Worm (Caenorhabditis elegans) whole organism, late embryonic: ENCODE results near the gene AH9.1.

Source experiments
- C08G9.2 ChIP-seq: sonication (generic microtip); optimal IDR thresholded peaks from 2 replicates; lab custom pipeline; 2016; ENCODE audit warnings: mild to moderate bottlenecking, missing genetic modification characterization, moderate library complexity, missing compliant biosample characterization
- C38D4.7 ChIP-seq: fragments of 200-800 bp; sonication (Bioruptor generic); optimal IDR thresholded peaks from 2 replicates; lab custom pipeline; 2018; ENCODE audit warnings: mild to moderate bottlenecking, missing genetic modification characterization, moderate library complexity, missing compliant biosample characterization
- F13H6.1 ChIP-seq: sonication (generic microtip); optimal IDR thresholded peaks from 2 replicates; lab custom pipeline; 2016; ENCODE audit warnings: missing genetic modification characterization, missing compliant biosample characterization
- T23F11.4 ChIP-seq: fragments of 200-800 bp; sonication (Bioruptor generic); optimal IDR thresholded peaks from 2 replicates; lab custom pipeline; 2018; ENCODE audit warnings: mild to moderate bottlenecking, missing genetic modification characterization, missing compliant biosample characterization
- Y22D7AL.16 ChIP-seq: sonication (generic microtip); optimal IDR thresholded peaks from 2 replicates; lab custom pipeline; 2016; ENCODE audit warnings: missing genetic modification characterization, missing compliant biosample characterization
- ahr-1 ChIP-seq: sonication (generic microtip); optimal IDR thresholded peaks from 2 replicates; lab custom pipeline; 2016; ENCODE audit warnings: missing genetic modification characterization, missing compliant biosample characterization
- ama-1 ChIP-seq: fragments of 150-350 bp; optimal IDR thresholded peaks from 2 replicates; lab custom pipeline; 2014
- ceh-24 ChIP-seq: sonication (generic microtip); optimal IDR thresholded peaks from 2 replicates; lab custom pipeline; 2016; ENCODE audit warnings: mild to moderate bottlenecking, missing genetic modification characterization, missing compliant biosample characterization
- ceh-30 ChIP-seq: fragments of 150-350 bp; optimal IDR thresholded peaks from 2 replicates; lab custom pipeline; 2014; ENCODE audit warnings: missing biosample characterization, missing genetic modification characterization
- ceh-31 ChIP-seq: sonication (generic microtip); optimal IDR thresholded peaks from 2 replicates; lab custom pipeline; 2016; ENCODE audit warnings: missing genetic modification characterization, missing compliant biosample characterization
- ceh-45 ChIP-seq: fragments of 200-800 bp; sonication (Bioruptor generic); IDR thresholded peaks from 2 replicates; pipeline ENCODE4 v1.3.6; 2022; ENCODE audit warnings: missing genetic modification reagents, missing genetic modification characterization, missing compliant biosample characterization
- che-1 ChIP-seq: sonication (generic microtip); optimal IDR thresholded peaks from 2 replicates; lab custom pipeline; 2016; ENCODE audit warnings: mild to moderate bottlenecking, missing genetic modification characterization, missing compliant biosample characterization
- dmd-4 ChIP-seq: sonication (generic microtip); optimal IDR thresholded peaks from 2 replicates; lab custom pipeline; 2016; ENCODE audit warnings: borderline replicate concordance, missing genetic modification characterization, missing compliant biosample characterization
- elt-2 ChIP-seq: sonication (generic microtip); optimal IDR thresholded peaks from 2 replicates; lab custom pipeline; 2016; ENCODE audit warnings: missing genetic modification reagents, missing genetic modification characterization, missing compliant biosample characterization
- eyg-1 ChIP-seq: sonication (generic microtip); optimal IDR thresholded peaks from 2 replicates; lab custom pipeline; 2016; ENCODE audit warnings: missing genotype, missing genetic modification characterization, missing compliant biosample characterization
- fkh-10 ChIP-seq: fragments of 150-350 bp; optimal IDR thresholded peaks from 2 replicates; lab custom pipeline; 2014; ENCODE audit warnings: missing biosample characterization, missing genetic modification reagents, missing genetic modification characterization
- gmeb-2 ChIP-seq: sonication (generic microtip); optimal IDR thresholded peaks from 2 replicates; lab custom pipeline; 2016; ENCODE audit warnings: missing genetic modification characterization, inconsistent platforms, missing compliant biosample characterization
- hlh-13 ChIP-seq: fragments of 200-800 bp; sonication (Bioruptor generic); optimal IDR thresholded peaks from 2 replicates; lab custom pipeline; 2018; ENCODE audit warnings: mild to moderate bottlenecking, missing genetic modification characterization, missing compliant biosample characterization
- hlh-30 ChIP-seq: sonication (generic microtip); optimal IDR thresholded peaks from 2 replicates; lab custom pipeline; 2017; ENCODE audit warnings: antibody characterized with exemption, missing genetic modification characterization, missing compliant biosample characterization; ENCODE audit not compliant: insufficient read depth
- hlh-8 ChIP-seq: sonication (generic microtip); optimal IDR thresholded peaks from 2 replicates; lab custom pipeline; 2016; ENCODE audit warnings: missing genotype, missing genetic modification characterization, missing compliant biosample characterization
- lin-11 ChIP-seq: fragments of 200-800 bp; sonication (Bioruptor generic); optimal IDR thresholded peaks from 2 replicates; lab custom pipeline; 2018; ENCODE audit warnings: mild to moderate bottlenecking, missing genetic modification characterization, missing compliant biosample characterization
- npax-4 ChIP-seq: sonication (generic microtip); optimal IDR thresholded peaks from 2 replicates; lab custom pipeline; 2016; ENCODE audit warnings: missing genetic modification characterization, missing compliant biosample characterization
- pha-2 ChIP-seq: sonication (generic microtip); optimal IDR thresholded peaks from 2 replicates; lab custom pipeline; 2017; ENCODE audit warnings: mild to moderate bottlenecking, missing genetic modification characterization, missing compliant biosample characterization
- pros-1 ChIP-seq: fragments of 150-350 bp; optimal IDR thresholded peaks from 2 replicates; lab custom pipeline; 2014; ENCODE audit warnings: missing biosample characterization, missing genetic modification reagents, missing genetic modification characterization
- ref-2 ChIP-seq: sonication (generic microtip); optimal IDR thresholded peaks from 2 replicates; lab custom pipeline; 2016; ENCODE audit warnings: missing genetic modification characterization, missing compliant biosample characterization
- rnt-1 ChIP-seq: sonication (generic microtip); optimal IDR thresholded peaks from 2 replicates; lab custom pipeline; 2016; ENCODE audit warnings: missing genetic modification characterization, missing compliant biosample characterization
- sox-2 ChIP-seq: fragments of 200-800 bp; sonication (Bioruptor generic); IDR thresholded peaks from 2 replicates; pipeline ENCODE4 v1.3.6; 2022; ENCODE audit warnings: missing genetic modification reagents, missing genetic modification characterization, missing compliant biosample characterization
- sox-4 ChIP-seq: sonication (generic microtip); optimal IDR thresholded peaks from 2 replicates; lab custom pipeline; 2017; ENCODE audit warnings: mild to moderate bottlenecking, missing genetic modification characterization, inconsistent platforms, missing compliant biosample characterization
- tbx-2 ChIP-seq: sonication (generic microtip); optimal IDR thresholded peaks from 2 replicates; lab custom pipeline; 2016; ENCODE audit warnings: missing genetic modification characterization, missing compliant biosample characterization
- tbx-7 ChIP-seq: sonication (generic microtip); optimal IDR thresholded peaks from 2 replicates; lab custom pipeline; 2016; ENCODE audit warnings: missing genotype, missing genetic modification characterization, missing compliant biosample characterization
- ttx-3 ChIP-seq: sonication (generic microtip); optimal IDR thresholded peaks from 2 replicates; lab custom pipeline; 2016; ENCODE audit warnings: missing genetic modification reagents, missing genetic modification characterization, missing compliant biosample characterization
- unc-42 ChIP-seq: sonication (generic microtip); optimal IDR thresholded peaks from 2 replicates; lab custom pipeline; 2016; ENCODE audit warnings: missing genotype, missing genetic modification characterization, missing compliant biosample characterization
- ztf-16 ChIP-seq: sonication (generic microtip); optimal IDR thresholded peaks from 2 replicates; lab custom pipeline; 2017; ENCODE audit warnings: missing genetic modification characterization, missing compliant biosample characterization

Gene AH9.1

DNA sequence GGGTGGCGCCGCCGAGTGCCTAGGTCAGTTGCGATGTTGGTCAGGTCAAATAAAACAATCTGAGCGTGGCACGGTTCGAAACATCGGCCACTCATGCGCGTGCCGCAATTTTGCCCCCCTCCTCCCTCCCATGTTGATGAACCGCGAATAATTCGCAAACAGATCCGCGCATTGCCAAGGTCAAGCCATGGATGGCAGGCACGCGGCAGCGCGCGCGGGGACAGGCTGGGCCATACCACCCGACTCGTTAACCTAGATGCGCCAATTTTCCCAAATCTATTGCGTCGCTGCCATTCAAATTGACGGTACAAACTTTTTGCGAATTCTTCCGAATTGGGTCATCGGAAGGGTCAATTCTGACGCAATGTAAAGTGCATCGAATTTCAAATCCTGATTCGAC lies 30.1 kb downstream of the AH9.1 start:
- peak; percentile 72 for TF ChIP-seq ceh-31 (tag; lab: Kevin White, UChicago)
- peak; percentile 52 for TF ChIP-seq ref-2 (tag; lab: Kevin White, UChicago)
- peak; percentile 20 for TF ChIP-seq gmeb-2 (tag; lab: Kevin White, UChicago)
- TF ChIP-seq npax-4 (tag; lab: Kevin White, UChicago), result no peak
- TF ChIP-seq eyg-1, result no peak
- TF ChIP-seq pha-2, result peak; percentile 45
- TF ChIP-seq tbx-2 (tag; lab: Kevin White, UChicago), result peak; percentile 52
- no peak for TF ChIP-seq tbx-7 (tag; lab: Kevin White, UChicago)

DNA sequence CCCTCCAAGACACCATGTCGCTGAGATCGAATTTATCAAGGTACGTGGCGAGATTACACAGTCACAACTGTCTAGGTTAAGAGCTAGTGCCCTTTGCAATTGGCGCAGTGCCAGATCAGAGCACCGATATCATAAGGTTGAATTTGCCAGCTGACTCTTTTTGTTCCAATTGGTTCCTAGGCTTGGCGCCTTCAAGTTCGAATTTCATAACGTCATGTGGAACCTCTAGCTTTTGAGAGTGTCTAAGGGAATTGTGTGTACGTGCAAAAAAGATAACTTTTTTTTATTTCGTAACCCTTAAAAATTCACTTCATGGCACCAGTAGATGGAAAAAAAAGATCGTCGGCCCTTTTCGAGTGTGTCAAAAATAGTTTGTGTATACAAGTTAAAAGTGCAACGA lies 30.6 kb downstream of the AH9.1 start:
- TF ChIP-seq ahr-1 (tag; lab: Kevin White, UChicago) (no peak), ama-1 (lab: Kevin White, UChicago) (no peak), eyg-1 (no peak), ztf-16 (no peak), sox-4 (tag; lab: Kevin White, UChicago) (no peak), ceh-24 (tag; lab: Kevin White, UChicago) (no peak), ttx-3 (tag; lab: Kevin White, UChicago) (no peak)
- TF ChIP-seq, all 69 proteins: peak for 0

DNA sequence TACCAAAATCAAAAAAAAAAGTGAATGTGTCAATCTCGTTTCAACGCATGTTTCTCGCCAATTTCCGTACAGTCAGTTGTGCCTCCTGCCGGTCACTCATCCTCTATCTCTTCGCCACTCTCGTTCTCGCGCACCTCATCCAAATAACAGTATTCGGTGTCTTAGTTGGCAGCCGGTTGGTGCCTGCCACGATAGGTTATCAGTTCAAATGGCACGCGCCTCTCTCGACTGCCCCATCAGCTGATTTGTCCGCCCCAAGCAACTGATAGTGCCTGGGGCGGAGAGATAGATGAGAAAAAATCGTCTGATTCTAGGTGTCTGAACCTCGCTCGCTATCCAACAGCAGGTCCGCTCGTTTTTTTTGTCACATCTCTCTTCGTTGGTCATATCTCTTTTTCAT lies 31.7 kb downstream of the AH9.1 start:
- TF ChIP-seq hlh-30 (tag; lab: Kevin White, UChicago) (peak; percentile 22), elt-2 (peak; percentile 76), hlh-13 (GFP tag; lab: Kevin White, UChicago) (no peak), ttx-3 (tag; lab: Kevin White, UChicago) (no peak)

DNA sequence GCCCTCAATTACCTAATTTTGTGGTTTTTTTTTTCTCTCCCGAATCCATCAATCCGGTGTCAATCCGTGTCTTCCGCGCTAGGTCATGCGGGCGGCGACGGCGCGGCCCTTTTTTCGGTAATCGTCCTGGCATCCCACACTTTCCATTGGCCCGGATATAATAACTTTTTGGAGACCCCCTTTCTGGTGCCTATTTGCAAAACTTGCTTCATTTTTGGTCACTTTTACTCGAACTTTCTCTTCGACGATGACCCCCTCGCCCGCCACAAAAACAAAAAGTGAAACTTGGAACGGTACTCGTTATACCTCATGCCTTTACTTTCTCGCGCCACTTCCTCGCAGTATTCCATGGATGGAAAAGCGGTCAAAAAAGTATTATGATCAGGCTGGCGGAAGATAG lies 32.4 kb downstream of the AH9.1 start:
- TF ChIP-seq unc-42 (tag; lab: Kevin White, UChicago) (no peak), ahr-1 (tag; lab: Kevin White, UChicago) (no peak), hlh-8 (tag; lab: Kevin White, UChicago) (no peak), eyg-1 (no peak), ceh-30 (no peak), lin-11 (no peak), C08G9.2 (tag; lab: Kevin White, UChicago) (no peak), Y22D7AL.16 (tag; lab: Kevin White, UChicago) (no peak), ceh-24 (tag; lab: Kevin White, UChicago) (no peak), ttx-3 (tag; lab: Kevin White, UChicago) (no peak), rnt-1 (no peak), T23F11.4 (GFP tag; lab: Kevin White, UChicago) (no peak), dmd-4 (no peak), gmeb-2 (tag; lab: Kevin White, UChicago) (no peak), fkh-10 (GFP tag; lab: Kevin White, UChicago) (no peak), che-1 (tag; lab: Kevin White, UChicago) (no peak), hlh-30 (tag; lab: Kevin White, UChicago) (no peak), pros-1 (no peak), sox-2 (no peak), F13H6.1 (tag; lab: Kevin White, UChicago) (no peak)

DNA sequence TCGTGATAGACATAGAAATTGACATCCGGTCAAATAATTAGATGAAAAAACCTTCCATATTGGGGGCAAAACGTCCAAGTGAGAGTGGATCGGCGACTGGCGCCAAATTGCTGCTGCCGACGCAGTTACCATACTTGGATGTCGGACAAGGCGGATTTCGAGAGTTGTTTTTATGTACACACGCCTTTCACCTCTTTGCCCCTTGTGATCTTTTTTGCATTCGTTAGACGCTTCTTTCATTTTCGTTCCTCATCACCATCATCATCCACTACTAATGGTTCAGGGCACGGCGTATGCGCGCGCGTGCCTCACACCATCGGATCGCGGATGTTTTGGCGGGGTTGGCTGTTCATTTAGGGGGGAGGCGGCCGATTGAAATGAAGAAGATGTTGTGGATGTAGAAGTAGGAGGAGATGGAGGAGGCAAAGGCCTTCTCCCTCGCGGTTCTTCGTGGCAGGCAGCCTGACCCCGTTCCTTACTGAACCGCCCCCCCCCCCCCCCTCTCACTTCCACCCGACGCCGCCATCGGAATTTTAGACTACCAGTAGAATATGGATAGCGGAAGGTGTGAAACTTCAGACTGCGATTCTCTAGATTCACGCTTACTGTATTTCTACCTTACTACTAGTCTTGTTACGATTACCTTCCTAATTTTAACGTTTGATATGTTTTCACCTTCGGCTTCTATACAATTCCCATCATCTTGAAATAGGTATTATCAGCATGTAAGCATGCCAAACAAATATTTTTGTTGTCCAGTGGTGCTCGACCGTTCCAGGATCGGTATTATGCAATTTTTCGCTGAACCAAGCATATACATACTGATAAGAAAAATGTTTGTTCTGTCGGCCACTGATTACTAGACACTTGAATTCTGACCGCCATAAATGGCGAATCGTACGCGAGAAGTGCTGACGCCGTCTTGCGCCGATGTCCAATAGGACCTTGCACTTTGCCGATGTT lies 33.1 kb downstream of the AH9.1 start:
- TF ChIP-seq hlh-8 (tag; lab: Kevin White, UChicago) (no peak), ahr-1 (tag; lab: Kevin White, UChicago) (no peak), C38D4.7 (GFP tag; lab: Kevin White, UChicago) (no peak), fkh-10 (GFP tag; lab: Kevin White, UChicago) (no peak), elt-2 (peak; percentile 39), ceh-45 (no peak; the same call in 1 of the 2 replicates), ceh-30 (no peak)
